Fruit fly (Drosophila melanogaster) whole organism, prepupa: ENCODE data around the gene pod1.

Experiments used
- CG10631 ChIP-seq: fragments of 200-800 bp; sonication (Bioruptor generic); optimal IDR thresholded peaks from 2 replicates; lab custom pipeline; 2016; ENCODE audit warnings: missing biosample characterization, missing genetic modification characterization
- CG11762 ChIP-seq: fragments of 200-800 bp; sonication (Bioruptor generic); optimal IDR thresholded peaks from 3 replicates; lab custom pipeline; 2016; ENCODE audit warnings: missing biosample characterization, missing genetic modification characterization; ENCODE audit not compliant: insufficient read depth
- CG15336 ChIP-seq: fragments of 200-800 bp; sonication (Bioruptor generic); IDR thresholded peaks from 2 replicates; pipeline ENCODE4 v1.3.6; 2022; ENCODE audit warnings: missing biosample characterization, missing genetic modification characterization
- CG1621 ChIP-seq: fragments of 200-800 bp; sonication (Bioruptor generic); optimal IDR thresholded peaks from 3 replicates; lab custom pipeline; 2018; ENCODE audit warnings: missing biosample characterization, mild to moderate bottlenecking, missing genetic modification characterization
- CG3032 ChIP-seq: fragments of 200-800 bp; optimal IDR thresholded peaks from 2 replicates; lab custom pipeline; 2019; ENCODE audit warnings: missing biosample characterization, mild to moderate bottlenecking, missing genetic modification characterization, moderate library complexity
- CG31627 ChIP-seq: fragments of 200-800 bp; sonication (Bioruptor generic); optimal IDR thresholded peaks from 3 replicates; lab custom pipeline; 2016; ENCODE audit warnings: missing biosample characterization, missing genetic modification characterization
- CG32006 ChIP-seq: fragments of 200-800 bp; sonication (Bioruptor generic); optimal IDR thresholded peaks from 3 replicates; lab custom pipeline; 2017; ENCODE audit warnings: missing biosample characterization, mild to moderate bottlenecking, missing genetic modification characterization
- CG34406 ChIP-seq: fragments of 200-800 bp; sonication (Bioruptor generic); optimal IDR thresholded peaks from 3 replicates; lab custom pipeline; 2016; ENCODE audit warnings: missing biosample characterization, missing genetic modification characterization
- CG6163 ChIP-seq: fragments of 200-800 bp; sonication (Bioruptor generic); IDR thresholded peaks from 3 replicates; pipeline ENCODE4 v1.3.6; 2022; ENCODE audit warnings: missing biosample characterization, missing genetic modification characterization
- CG6276 ChIP-seq: fragments of 200-800 bp; sonication (Bioruptor generic); optimal IDR thresholded peaks from 2 replicates; lab custom pipeline; 2017; ENCODE audit warnings: missing biosample characterization, mild to moderate bottlenecking, missing genetic modification characterization
- CG6792 ChIP-seq: fragments of 200-800 bp; sonication (Bioruptor generic); optimal IDR thresholded peaks from 3 replicates; lab custom pipeline; 2016; ENCODE audit warnings: missing biosample characterization, missing genetic modification characterization
- CG6808 ChIP-seq: fragments of 200-800 bp; sonication (Bioruptor generic); optimal IDR thresholded peaks from 3 replicates; lab custom pipeline; 2017; ENCODE audit warnings: missing biosample characterization, missing genetic modification characterization, mild to moderate bottlenecking, moderate library complexity, missing genetic modification reagents
- CG7368 ChIP-seq: fragments of 200-800 bp; sonication (Bioruptor generic); optimal IDR thresholded peaks from 3 replicates; lab custom pipeline; 2016; ENCODE audit warnings: missing biosample characterization, missing genetic modification characterization
- CG8119 ChIP-seq: fragments of 200-800 bp; sonication (Bioruptor generic); IDR thresholded peaks from 3 replicates; pipeline ENCODE4 v1.3.6; 2022; ENCODE audit warnings: missing biosample characterization, missing genetic modification characterization
- CG8319 ChIP-seq: fragments of 200-800 bp; sonication (Bioruptor generic); optimal IDR thresholded peaks from 3 replicates; lab custom pipeline; 2016; ENCODE audit warnings: missing biosample characterization, missing genetic modification characterization
- CG8632 ChIP-seq: fragments of 200-800 bp; sonication (Bioruptor generic); optimal IDR thresholded peaks from 3 replicates; lab custom pipeline; 2016; ENCODE audit warnings: missing biosample characterization, missing genetic modification characterization
- CG9139 ChIP-seq: fragments of 200-800 bp; sonication (Bioruptor generic); optimal IDR thresholded peaks from 3 replicates; lab custom pipeline; 2017; ENCODE audit warnings: missing biosample characterization, mild to moderate bottlenecking, missing genetic modification characterization
- Eip75B ChIP-seq: fragments of 200-800 bp; sonication (Bioruptor generic); optimal IDR thresholded peaks from 3 replicates; lab custom pipeline; 2016; ENCODE audit warnings: missing biosample characterization, missing genetic modification characterization
- Eip78C ChIP-seq: fragments of 200-800 bp; sonication (Bioruptor generic); peaks from one replicate; lab custom pipeline; 2016; ENCODE audit warnings: missing biosample characterization, missing genetic modification characterization
- Eip93F ChIP-seq: fragments of 200-800 bp; sonication (Bioruptor generic); optimal IDR thresholded peaks from 2 replicates; lab custom pipeline; 2016; ENCODE audit warnings: missing biosample characterization, mild to moderate bottlenecking, missing genetic modification characterization
- Ets96B ChIP-seq: fragments of 200-800 bp; optimal IDR thresholded peaks from 2 replicates; lab custom pipeline; 2019; ENCODE audit warnings: missing biosample characterization, mild to moderate bottlenecking, missing genetic modification characterization, moderate library complexity
- Gug ChIP-seq: fragments of 200-800 bp; sonication (Bioruptor generic); IDR thresholded peaks from 2 replicates; pipeline ENCODE4 v1.3.6; 2022; ENCODE audit warnings: missing biosample characterization, missing genetic modification characterization
- Hr38 ChIP-seq: sonication (Bioruptor generic); optimal IDR thresholded peaks from 2 replicates; lab custom pipeline; 2016; ENCODE audit warnings: missing biosample characterization, missing genetic modification characterization
- Hr39 ChIP-seq: fragments of 200-800 bp; sonication (Bioruptor generic); optimal IDR thresholded peaks from 2 replicates; lab custom pipeline; 2016; ENCODE audit warnings: missing biosample characterization, missing genetic modification characterization
- Hr4 ChIP-seq: fragments of 200-800 bp; sonication (Bioruptor generic); optimal IDR thresholded peaks from 3 replicates; lab custom pipeline; 2016; ENCODE audit warnings: missing biosample characterization, missing genetic modification characterization
- OdsH ChIP-seq: fragments of 200-800 bp; sonication (Bioruptor generic); optimal IDR thresholded peaks from 3 replicates; lab custom pipeline; 2016; ENCODE audit warnings: missing biosample characterization, missing genetic modification characterization
- Smox ChIP-seq: fragments of 200-800 bp; sonication (Bioruptor generic); optimal IDR thresholded peaks from 3 replicates; lab custom pipeline; 2016; ENCODE audit warnings: missing biosample characterization, missing genetic modification characterization
- achi ChIP-seq: fragments of 200-800 bp; sonication (Bioruptor generic); optimal IDR thresholded peaks from 3 replicates; lab custom pipeline; 2016; ENCODE audit warnings: missing biosample characterization, missing genetic modification characterization
- acj6 ChIP-seq: fragments of 200-800 bp; sonication (Bioruptor generic); optimal IDR thresholded peaks from 3 replicates; lab custom pipeline; 2016; ENCODE audit warnings: missing biosample characterization, missing genetic modification characterization
- cyc ChIP-seq: fragments of 200-800 bp; sonication (Bioruptor generic); optimal IDR thresholded peaks from 3 replicates; lab custom pipeline; 2016; ENCODE audit warnings: missing biosample characterization, missing genetic modification characterization
- dac ChIP-seq: fragments of 200-800 bp; sonication (Bioruptor generic); optimal IDR thresholded peaks from 2 replicates; lab custom pipeline; 2017; ENCODE audit warnings: missing biosample characterization, mild to moderate bottlenecking, missing genetic modification characterization
- dsx ChIP-seq: fragments of 200-800 bp; optimal IDR thresholded peaks from 3 replicates; lab custom pipeline; 2019; ENCODE audit warnings: missing biosample characterization, mild to moderate bottlenecking, missing genetic modification characterization, moderate library complexity; ENCODE audit not compliant: poor library complexity, severe bottlenecking
- eg ChIP-seq: fragments of 200-800 bp; sonication (Bioruptor generic); IDR thresholded peaks from 3 replicates; pipeline ENCODE4 v1.3.6; 2022; ENCODE audit warnings: missing biosample characterization, missing genetic modification characterization
- fd59A ChIP-seq: fragments of 200-800 bp; sonication (Bioruptor generic); optimal IDR thresholded peaks from 2 replicates; lab custom pipeline; 2017; ENCODE audit warnings: missing biosample characterization, mild to moderate bottlenecking, missing genetic modification characterization, missing genetic modification reagents
- fd85E ChIP-seq: fragments of 200-800 bp; sonication (Bioruptor generic); optimal IDR thresholded peaks from 3 replicates; lab custom pipeline; 2016; ENCODE audit warnings: missing biosample characterization, missing genetic modification characterization
- fkh ChIP-seq: fragments of 200-800 bp; sonication (Bioruptor generic); optimal IDR thresholded peaks from 3 replicates; lab custom pipeline; 2017; ENCODE audit warnings: missing biosample characterization, mild to moderate bottlenecking, missing genetic modification characterization, moderate library complexity
- lz ChIP-seq: fragments of 200-800 bp; sonication (Bioruptor generic); optimal IDR thresholded peaks from 3 replicates; lab custom pipeline; 2016; ENCODE audit warnings: missing biosample characterization, missing genetic modification characterization
- pdm3 ChIP-seq: fragments of 200-800 bp; sonication (Bioruptor generic); optimal IDR thresholded peaks from 3 replicates; lab custom pipeline; 2016; ENCODE audit warnings: missing biosample characterization, missing genetic modification characterization
- salr ChIP-seq, 2 experiments: fragments of 200-800 bp; sonication (Bioruptor generic); optimal IDR thresholded peaks; 3 replicates each; lab custom pipeline; 2016 to 2018; ENCODE audit warnings: missing biosample characterization in 2 of 2, missing genetic modification characterization in 2 of 2, mild to moderate bottlenecking in 1 of 2
- ss ChIP-seq, 2 experiments: fragments of 200-800 bp; sonication (Bioruptor generic); optimal IDR thresholded peaks; 2 replicates in 1 of 2; 3 replicates in 1 of 2; lab custom pipeline; 2017 to 2018; ENCODE audit warnings: mild to moderate bottlenecking in 2 of 2, missing biosample characterization in 2 of 2, missing genetic modification characterization in 2 of 2, moderate library complexity in 1 of 2
- svp ChIP-seq: fragments of 200-800 bp; sonication (Bioruptor generic); peaks from one replicate; lab custom pipeline; 2016; ENCODE audit warnings: missing biosample characterization, missing genetic modification characterization
- vri ChIP-seq: fragments of 200-800 bp; sonication (Bioruptor generic); optimal IDR thresholded peaks from 3 replicates; lab custom pipeline; 2016; ENCODE audit warnings: missing biosample characterization, mild to moderate bottlenecking, missing genetic modification characterization

The pod1 gene

dm6 chrX:6859756-6860412, 56.4 kb downstream of the pod1 start (continued):
- TF ChIP-seq CG6163 (GFP tag; lab: Robert Waterston, UW) = peak; percentile 74
- TF ChIP-seq Eip78C (GFP tag; lab: Kevin White, UChicago) = peak; percentile 82
- TF ChIP-seq CG9139 (GFP tag; lab: Kevin White, UChicago) = peak; percentile 31
- TF ChIP-seq CG6276 (GFP tag; lab: Kevin White, UChicago) = peak; percentile 80
- peak; percentile 59 for TF ChIP-seq Smox
- TF ChIP-seq ss (GFP tag; optimal IDR thresholded peaks at IDR 0.05; lab: Kevin White, UChicago) = no peak
- TF ChIP-seq CG8632 = peak; percentile 24
- TF ChIP-seq Gug (GFP tag; lab: Robert Waterston, UW) = peak; percentile 62; the same call in 1 of the 2 replicates
- no peak for TF ChIP-seq fd85E (GFP tag; lab: Kevin White, UChicago)
- peak; percentile 72 for TF ChIP-seq eg (GFP tag; lab: Robert Waterston, UW)
- peak; percentile 82 for TF ChIP-seq CG3032 (tag; lab: Kevin White, UChicago)
- TF ChIP-seq CG34406 (GFP tag; lab: Kevin White, UChicago) = peak; percentile 32
- no peak for TF ChIP-seq CG15336
- TF ChIP-seq acj6 = peak; percentile 12
- peak; percentile 13 for TF ChIP-seq OdsH
- TF ChIP-seq Hr39 (GFP tag; lab: Kevin White, UChicago) = peak; percentile 31

dm6 chrX:6860413-6861089, 57.1 kb downstream of the pod1 start:
- TF ChIP-seq CG31627 (GFP tag; lab: Kevin White, UChicago) = no peak
- TF ChIP-seq pdm3 = no peak
- no peak for TF ChIP-seq CG8319
- no peak for TF ChIP-seq Eip93F (GFP tag; lab: Kevin White, UChicago)
- no peak for TF ChIP-seq CG7368 (GFP tag; lab: Kevin White, UChicago)
- no peak for TF ChIP-seq CG11762 (GFP tag; lab: Kevin White, UChicago)
- peak; percentile 58; the same call in 2 of the 3 replicates for TF ChIP-seq CG8119 (GFP tag; lab: Robert Waterston, UW)
- TF ChIP-seq ss (GFP tag; optimal IDR thresholded peaks at IDR 0.05; lab: Kevin White, UChicago) = peak; percentile 10 to 32
- no peak for TF ChIP-seq dsx (GFP tag; lab: Kevin White, UChicago)
- TF ChIP-seq Eip78C (GFP tag; lab: Kevin White, UChicago) = no peak
- TF ChIP-seq CG3032 (tag; lab: Kevin White, UChicago) = no peak
- TF ChIP-seq svp (GFP tag; lab: Kevin White, UChicago) = no peak
- TF ChIP-seq CG15336 = 0 out of 2 replicates have a peak, but pooled peaks have one; percentile 13
- no peak for TF ChIP-seq Hr38 (GFP tag; lab: Kevin White, UChicago)
- TF ChIP-seq CG6163 (GFP tag; lab: Robert Waterston, UW) = no peak; the same call in 2 of the 3 replicates
- no peak for TF ChIP-seq OdsH
- TF ChIP-seq lz (GFP tag; lab: Kevin White, UChicago) = no peak
- TF ChIP-seq Smox = no peak
- TF ChIP-seq Ets96B = no peak
- no peak for TF ChIP-seq vri (GFP tag; lab: Kevin White, UChicago)
- peak; percentile 44 for TF ChIP-seq fkh (GFP tag; lab: Kevin White, UChicago)
- TF ChIP-seq CG1621 (tag; lab: Kevin White, UChicago) = no peak
- no peak for TF ChIP-seq salr (GFP tag; optimal IDR thresholded peaks at IDR 0.05; lab: Kevin White, UChicago)
- no peak for TF ChIP-seq CG6808 (GFP tag; lab: Kevin White, UChicago)
- peak; percentile 46 for TF ChIP-seq Hr4
- TF ChIP-seq CG34406 (GFP tag; lab: Kevin White, UChicago) = no peak
- no peak for TF ChIP-seq achi (GFP tag; lab: Kevin White, UChicago)
- TF ChIP-seq CG10631 (GFP tag; lab: Kevin White, UChicago) = no peak
- TF ChIP-seq CG6792 (GFP tag; lab: Kevin White, UChicago) = no peak
- no peak for TF ChIP-seq fd59A (GFP tag; lab: Kevin White, UChicago)
- no peak for TF ChIP-seq Eip75B
- TF ChIP-seq cyc (GFP tag; lab: Kevin White, UChicago) = no peak
- TF ChIP-seq dac (GFP tag; lab: Kevin White, UChicago) = no peak
- TF ChIP-seq CG32006 (GFP tag; lab: Kevin White, UChicago) = peak; percentile 20
- TF ChIP-seq, all 60 proteins: peak for 6
